Worm (Caenorhabditis elegans) whole organism, L2 larva: ENCODE measurements around the gene pcs-1.

Experiments
- ama-1 ChIP-seq: fragments of 150-350 bp; optimal IDR thresholded peaks from 2 replicates; lab custom pipeline; 2018; ENCODE audit warnings: inconsistent platforms
- dmd-4 ChIP-seq: sonication (generic microtip); optimal IDR thresholded peaks from 2 replicates; lab custom pipeline; 2017; ENCODE audit warnings: missing biosample characterization, missing genetic modification characterization
- sma-9 ChIP-seq, 2 experiments: fragments of 150-350 bp in 1 of 2; sonication (generic microtip) in 1 of 2; optimal IDR thresholded peaks; 2 replicates each; lab custom pipeline; 2014 to 2016; ENCODE audit warnings: missing genetic modification characterization in 2 of 2, mild to moderate bottlenecking in 1 of 2, missing biosample characterization in 1 of 2, missing compliant biosample characterization in 1 of 2, missing genetic modification reagents in 1 of 2, moderate library complexity in 1 of 2

- no peak for TF ChIP-seq ama-1 (lab: Kevin White, UChicago)
- TF ChIP-seq sma-9 (GFP tag; optimal IDR thresholded peaks at IDR 0.05; lab: Kevin White, UChicago), result no peak
- no peak for TF ChIP-seq sma-9 (tag; optimal IDR thresholded peaks at IDR 0.05; lab: Kevin White, UChicago)
- no peak for TF ChIP-seq dmd-4 (tag; lab: Kevin White, UChicago)
Observed at ce11 chrII:11591558-11591957, 14.0 kb upstream of the pcs-1 start.
